Fruit fly (Drosophila melanogaster) S2 (cell line): ENCODE results near the gene Fer1HCH.

Experiments
- CG8478 ChIP-seq: fragments of >200 bp; optimal IDR thresholded peaks from 2 replicates; lab custom pipeline; 2018
- CTCF ChIP-seq, 2 experiments: fragments of >200 bp; optimal IDR thresholded peaks; 2 replicates each; lab custom pipeline; 2018

DNA sequence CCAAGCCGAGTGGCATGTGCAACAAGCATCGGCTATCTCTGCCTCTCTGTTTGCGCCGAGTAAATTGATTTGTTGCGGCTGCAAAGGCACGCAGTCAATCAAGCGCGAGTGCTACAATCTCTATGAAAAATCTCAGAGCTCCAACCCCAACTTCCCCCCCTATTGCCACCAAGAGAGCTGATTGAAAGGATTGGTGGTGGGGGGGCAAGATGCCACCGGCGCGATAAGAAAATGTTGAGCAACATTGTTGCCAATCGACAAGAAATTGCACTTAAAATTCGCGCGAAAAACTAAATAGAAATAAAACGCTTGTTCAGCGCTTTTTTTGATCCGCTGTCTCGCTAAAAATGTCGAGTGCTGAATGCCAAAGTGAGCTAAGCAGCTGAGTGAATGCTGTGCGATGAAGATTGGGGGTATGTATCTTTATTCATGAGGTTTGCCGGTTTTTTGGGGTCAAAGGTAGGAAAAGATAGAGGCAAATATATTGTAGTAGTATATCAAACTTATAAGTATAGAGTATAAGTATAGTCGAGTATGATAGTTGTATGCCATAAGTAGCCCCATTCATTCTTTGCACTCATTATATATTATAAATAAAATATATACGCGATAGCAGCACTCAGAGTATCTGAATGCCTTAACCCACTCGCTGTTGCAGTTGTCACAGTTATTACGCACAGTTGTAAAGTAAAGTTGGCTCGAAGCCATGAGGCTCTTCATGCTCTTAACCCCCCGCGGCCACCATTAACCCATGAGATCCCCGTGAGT is 44.3 kb downstream of the Fer1HCH start:
- TF ChIP-seq CTCF (optimal IDR thresholded peaks at IDR 0.05; lab: Kevin White, UChicago) (no peak), CG8478 (lab: Kevin White, UChicago) (no peak)
